Worm (Caenorhabditis elegans): ENCODE measurements around the gene ZK686.6.

DNA sequence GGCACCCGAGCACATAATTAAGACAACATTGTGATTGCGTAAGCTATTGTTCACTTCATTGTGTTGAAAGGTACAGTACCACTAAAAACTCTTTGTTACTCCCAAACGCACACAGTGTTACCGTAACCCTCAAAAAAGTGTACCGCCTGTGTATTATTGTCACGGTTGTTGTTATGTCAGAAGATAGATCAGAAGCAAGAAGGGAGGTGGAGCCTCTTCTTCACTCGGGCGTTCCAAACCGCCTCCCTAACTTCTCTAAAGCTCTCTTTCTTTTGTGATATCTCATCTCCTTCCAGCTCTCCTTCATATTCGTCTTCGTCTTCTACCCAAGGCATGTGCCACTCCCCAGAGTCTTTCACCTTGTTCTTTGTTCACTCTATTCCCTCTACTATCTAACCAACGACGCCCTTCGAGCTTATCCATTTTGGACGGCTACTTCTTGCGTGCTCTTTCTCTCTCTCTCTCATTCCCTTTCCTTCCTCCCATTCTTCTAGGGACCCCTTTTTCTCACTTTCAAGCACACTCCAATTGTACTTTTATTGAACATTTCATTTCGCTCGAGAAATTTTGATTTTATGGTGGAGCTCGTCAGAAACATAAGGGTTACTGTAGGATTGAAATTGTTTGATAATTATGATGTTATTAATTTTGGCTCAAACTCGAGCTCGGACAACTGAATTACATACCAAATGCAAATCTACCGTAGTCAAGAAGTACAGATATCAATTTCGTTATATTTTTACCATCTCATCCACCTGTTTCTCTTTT is 47.1 kb downstream of the ZK686.6 start:
- no peak for TF ChIP-seq unc-62 (GFP tag; optimal IDR thresholded peaks at IDR 0.05)
- TF ChIP-seq R02D3.7 (tag; optimal IDR thresholded peaks at IDR 0.05) = no peak
- no peak for TF ChIP-seq nhr-23 (tag; optimal IDR thresholded peaks at IDR 0.05)
- TF ChIP-seq nhr-76 (tag; optimal IDR thresholded peaks at IDR 0.05) = no peak

All from whole organism, L3 larva.